Fruit fly (Drosophila melanogaster) whole organism, embryonic: ENCODE data around the gene CG7518.

ENCODE experiments used
- Abd-B ChIP-seq: fragments of 200-800 bp; sonication (Bioruptor generic); optimal IDR thresholded peaks from 2 replicates; lab custom pipeline; 2018; ENCODE audit warnings: missing biosample characterization, mild to moderate bottlenecking, missing genetic modification characterization, moderate library complexity
- B-H1 ChIP-seq: fragments of 200-800 bp; sonication (Bioruptor generic); IDR thresholded peaks from 3 replicates; pipeline ENCODE4 v1.3.6; 2022; ENCODE audit warnings: missing biosample characterization, missing genetic modification characterization
- BtbVII ChIP-seq: fragments of 200-800 bp; sonication (Bioruptor generic); optimal IDR thresholded peaks from 3 replicates; lab custom pipeline; 2017; ENCODE audit warnings: missing biosample characterization, mild to moderate bottlenecking, missing genetic modification characterization
- CG10565 ChIP-seq: fragments of 200-800 bp; sonication (Bioruptor generic); optimal IDR thresholded peaks from 3 replicates; lab custom pipeline; 2016; ENCODE audit warnings: missing biosample characterization, mild to moderate bottlenecking, missing genetic modification characterization
- CG11695 ChIP-seq: fragments of 200-800 bp; sonication (Bioruptor generic); IDR thresholded peaks from 3 replicates; pipeline ENCODE4 v1.3.6; 2022; ENCODE audit warnings: missing biosample characterization, missing genetic modification characterization
- CG13287 ChIP-seq: fragments of 200-800 bp; sonication (Bioruptor generic); IDR thresholded peaks from 2 replicates; pipeline ENCODE4 v1.3.6; 2022; ENCODE audit warnings: missing biosample characterization, missing genetic modification characterization; ENCODE audit not compliant: partially characterized antibody
- CG18011 ChIP-seq: fragments of 200-800 bp; sonication (Bioruptor generic); optimal IDR thresholded peaks from 2 replicates; lab custom pipeline; 2017; ENCODE audit warnings: missing biosample characterization, missing genetic modification characterization, mild to moderate bottlenecking, moderate library complexity, missing genotype
- CG33213 ChIP-seq: fragments of 200-800 bp; sonication (Bioruptor generic); optimal IDR thresholded peaks from 3 replicates; lab custom pipeline; 2016; ENCODE audit warnings: missing biosample characterization, missing genetic modification characterization
- CG3838 ChIP-seq: fragments of 200-800 bp; sonication (Bioruptor generic); optimal IDR thresholded peaks from 3 replicates; lab custom pipeline; 2016; ENCODE audit warnings: missing biosample characterization, missing genetic modification characterization
- CG43689 ChIP-seq: fragments of 200-800 bp; sonication (Bioruptor generic); IDR thresholded peaks from 2 replicates; pipeline ENCODE4 v1.3.6; 2022; ENCODE audit warnings: missing biosample characterization, missing genetic modification characterization
- CG7786 ChIP-seq: fragments of 200-800 bp; sonication (Bioruptor generic); optimal IDR thresholded peaks from 2 replicates; lab custom pipeline; 2016; ENCODE audit warnings: missing biosample characterization, missing genetic modification characterization
- CG7987 ChIP-seq: fragments of 200-800 bp; sonication (Bioruptor generic); optimal IDR thresholded peaks from 2 replicates; lab custom pipeline; 2018; ENCODE audit warnings: missing biosample characterization, mild to moderate bottlenecking, missing genetic modification characterization, moderate library complexity
- CG9437 ChIP-seq: fragments of 200-800 bp; sonication (Bioruptor generic); optimal IDR thresholded peaks from 2 replicates; lab custom pipeline; 2018; ENCODE audit warnings: missing biosample characterization, mild to moderate bottlenecking, missing genetic modification characterization
- Chrac-16 ChIP-seq: fragments of 200-800 bp; sonication (Bioruptor generic); optimal IDR thresholded peaks from 3 replicates; lab custom pipeline; 2016; ENCODE audit warnings: missing biosample characterization, missing genetic modification characterization
- D19A ChIP-seq: fragments of 200-800 bp; optimal IDR thresholded peaks from 3 replicates; lab custom pipeline; 2019; ENCODE audit warnings: missing biosample characterization, mild to moderate bottlenecking, missing genetic modification characterization, moderate library complexity
- Gug ChIP-seq: fragments of 200-800 bp; sonication (Bioruptor generic); IDR thresholded peaks from 4 replicates; pipeline ENCODE4 v1.3.6; 2022; ENCODE audit warnings: missing biosample characterization, missing genetic modification characterization
- HmgD ChIP-seq: fragments of 200-800 bp; sonication (Bioruptor generic); optimal IDR thresholded peaks from 3 replicates; lab custom pipeline; 2016; ENCODE audit warnings: missing biosample characterization, missing genetic modification characterization
- Hr3 ChIP-seq: fragments of 200-800 bp; sonication (Bioruptor generic); optimal IDR thresholded peaks from 3 replicates; lab custom pipeline; 2016; ENCODE audit warnings: missing biosample characterization, missing genetic modification characterization
- Hr51 ChIP-seq, 2 experiments: fragments of 200-800 bp; sonication (Bioruptor generic); optimal IDR thresholded peaks; 2 replicates in 1 of 2; 3 replicates in 1 of 2; lab custom pipeline; 2016 to 2018; ENCODE audit warnings: missing biosample characterization in 2 of 2, missing genetic modification characterization in 2 of 2, mild to moderate bottlenecking in 1 of 2, moderate library complexity in 1 of 2
- Hsf ChIP-seq: fragments of 200-800 bp; sonication (Bioruptor generic); optimal IDR thresholded peaks from 3 replicates; lab custom pipeline; 2016; ENCODE audit warnings: missing biosample characterization, missing genetic modification characterization
- NFAT ChIP-seq: fragments of 200-800 bp; sonication (Bioruptor generic); IDR thresholded peaks from 2 replicates; pipeline ENCODE4 v1.3.6; 2022; ENCODE audit warnings: missing biosample characterization, missing genetic modification characterization
- Nf-YA ChIP-seq: fragments of 200-800 bp; sonication (Bioruptor generic); IDR thresholded peaks from 2 replicates; pipeline ENCODE4 v1.3.6; 2022; ENCODE audit warnings: missing biosample characterization, missing genetic modification characterization
- Pdp1 ChIP-seq, 2 experiments: fragments of 200-800 bp; sonication (Bioruptor generic); optimal IDR thresholded peaks; 3 replicates each; lab custom pipeline; 2016; ENCODE audit warnings: missing biosample characterization in 2 of 2, missing genetic modification characterization in 2 of 2, mild to moderate bottlenecking in 1 of 2, moderate library complexity in 1 of 2
- Rfx ChIP-seq: fragments of 200-800 bp; sonication (Bioruptor generic); IDR thresholded peaks from 2 replicates; pipeline ENCODE4 v1.3.6; 2022; ENCODE audit warnings: missing biosample characterization, missing genetic modification characterization
- Sox100B ChIP-seq: fragments of 200-800 bp; sonication (Bioruptor generic); optimal IDR thresholded peaks from 3 replicates; lab custom pipeline; 2018; ENCODE audit warnings: missing biosample characterization, mild to moderate bottlenecking, missing genetic modification characterization
- Xrp1 ChIP-seq: fragments of 200-800 bp; sonication (Bioruptor generic); IDR thresholded peaks from 2 replicates; pipeline ENCODE4 v1.3.6; 2022; ENCODE audit warnings: missing biosample characterization, missing genetic modification characterization
- aop ChIP-seq: fragments of 200-800 bp; sonication (Bioruptor generic); IDR thresholded peaks from 2 replicates; pipeline ENCODE4 v1.3.6; 2022; ENCODE audit warnings: missing biosample characterization, missing genetic modification characterization
- ara ChIP-seq: fragments of 200-800 bp; sonication (Bioruptor generic); IDR thresholded peaks from 2 replicates; pipeline ENCODE4 v1.3.6; 2022; ENCODE audit warnings: missing biosample characterization, missing genetic modification characterization
- bowl ChIP-seq: fragments of 200-800 bp; sonication (Bioruptor generic); IDR thresholded peaks from 2 replicates; pipeline ENCODE4 v1.3.6; 2022; ENCODE audit warnings: missing biosample characterization, missing genetic modification characterization
- bsh ChIP-seq, 2 experiments: fragments of 200-800 bp; sonication (Bioruptor generic); optimal IDR thresholded peaks; 2 replicates each; lab custom pipeline; 2017 to 2018; ENCODE audit warnings: mild to moderate bottlenecking in 2 of 2, missing biosample characterization in 2 of 2, missing genetic modification characterization in 2 of 2, moderate library complexity in 1 of 2
- crc ChIP-seq: fragments of 200-800 bp; sonication (Bioruptor generic); optimal IDR thresholded peaks from 2 replicates; lab custom pipeline; 2016; ENCODE audit warnings: missing biosample characterization, missing genetic modification characterization
- crol ChIP-seq: fragments of 200-800 bp; sonication (Bioruptor generic); IDR thresholded peaks from 2 replicates; pipeline ENCODE4 v1.3.6; 2022; ENCODE audit warnings: missing biosample characterization, missing genetic modification characterization
- crp ChIP-seq, 2 experiments: fragments of 200-800 bp; sonication (Bioruptor generic); optimal IDR thresholded peaks; 2 replicates in 1 of 2; 3 replicates in 1 of 2; lab custom pipeline; 2017; ENCODE audit warnings: missing biosample characterization in 2 of 2, missing genetic modification characterization in 2 of 2, mild to moderate bottlenecking in 1 of 2, moderate library complexity in 1 of 2
- dysf ChIP-seq: fragments of 200-800 bp; sonication (Bioruptor generic); IDR thresholded peaks from 3 replicates; pipeline ENCODE4 v1.3.6; 2022; ENCODE audit warnings: missing biosample characterization, missing genetic modification characterization
- ewg ChIP-seq: fragments of 200-800 bp; sonication (Bioruptor generic); optimal IDR thresholded peaks from 3 replicates; lab custom pipeline; 2017; ENCODE audit warnings: mild to moderate bottlenecking, missing biosample characterization, missing genetic modification reagents, missing genetic modification characterization
- gsb ChIP-seq: fragments of 200-800 bp; sonication (Bioruptor generic); IDR thresholded peaks from 2 replicates; pipeline ENCODE4 v1.3.6; 2022; ENCODE audit warnings: missing biosample characterization, missing genetic modification characterization
- ind ChIP-seq: fragments of 200-800 bp; sonication (Bioruptor generic); optimal IDR thresholded peaks from 3 replicates; lab custom pipeline; 2016; ENCODE audit warnings: missing biosample characterization, missing genetic modification characterization
- lilli ChIP-seq: fragments of 200-800 bp; sonication (Bioruptor generic); optimal IDR thresholded peaks from 3 replicates; lab custom pipeline; 2016; ENCODE audit warnings: missing biosample characterization, missing genetic modification characterization
- lola ChIP-seq, 3 experiments: fragments of >200 bp in 2 of 3; fragments of 200-800 bp in 1 of 3; sonication (Bioruptor generic) in 1 of 3; optimal IDR thresholded peaks; 2 replicates each; lab custom pipeline; 2017 to 2019; ENCODE audit warnings: missing biosample characterization in 3 of 3, missing genetic modification characterization in 3 of 3, mild to moderate bottlenecking in 1 of 3, moderate library complexity in 1 of 3
- lov ChIP-seq, 2 experiments: fragments of 200-800 bp in 1 of 2; fragments of >200 bp in 1 of 2; sonication (Bioruptor generic) in 1 of 2; IDR thresholded peaks in 1 of 2; optimal IDR thresholded peaks in 1 of 2; 2 replicates in 1 of 2; 3 replicates in 1 of 2; pipeline versions ENCODE4 v1.3.6 to Lab custom; 2017 to 2022; ENCODE audit warnings: missing biosample characterization in 1 of 2, missing genetic modification characterization in 1 of 2
- mam ChIP-seq: fragments of 200-800 bp; sonication (Bioruptor generic); optimal IDR thresholded peaks from 3 replicates; lab custom pipeline; 2016; ENCODE audit warnings: missing biosample characterization, missing genetic modification characterization
- nerfin-2 ChIP-seq: fragments of 200-800 bp; sonication (Bioruptor generic); IDR thresholded peaks from 2 replicates; pipeline ENCODE4 v1.3.6; 2022; ENCODE audit warnings: missing biosample characterization, missing genetic modification characterization; ENCODE audit not compliant: partially characterized antibody
- oc ChIP-seq: fragments of 200-800 bp; sonication (Bioruptor generic); optimal IDR thresholded peaks from 2 replicates; lab custom pipeline; 2018; ENCODE audit warnings: missing biosample characterization, mild to moderate bottlenecking, missing genetic modification characterization, moderate library complexity
- pros ChIP-seq: fragments of 200-800 bp; sonication (Bioruptor generic); optimal IDR thresholded peaks from 3 replicates; lab custom pipeline; 2019; ENCODE audit warnings: missing biosample characterization, mild to moderate bottlenecking, missing genetic modification characterization, moderate library complexity
- pum ChIP-seq: fragments of 200-800 bp; sonication (Bioruptor generic); optimal IDR thresholded peaks from 2 replicates; lab custom pipeline; 2016; ENCODE audit warnings: missing biosample characterization, missing genetic modification characterization
- tll ChIP-seq, 2 experiments: fragments of 200-800 bp in 1 of 2; fragments of >200 bp in 1 of 2; sonication (Bioruptor generic) in 1 of 2; optimal IDR thresholded peaks; 2 replicates each; lab custom pipeline; 2017 to 2019; ENCODE audit warnings: missing biosample characterization in 2 of 2, missing genetic modification characterization in 2 of 2, mild to moderate bottlenecking in 1 of 2, moderate library complexity in 1 of 2
- ttk ChIP-seq: fragments of 200-800 bp; sonication (Bioruptor generic); IDR thresholded peaks from 2 replicates; pipeline ENCODE4 v2.1.2; 2022; ENCODE audit warnings: missing biosample characterization, missing genetic modification characterization
- zf30C ChIP-seq: fragments of 200-800 bp; sonication (Bioruptor generic); optimal IDR thresholded peaks from 3 replicates; lab custom pipeline; 2018; ENCODE audit warnings: missing biosample characterization, mild to moderate bottlenecking, missing genetic modification characterization

Gene CG7518

DNA sequence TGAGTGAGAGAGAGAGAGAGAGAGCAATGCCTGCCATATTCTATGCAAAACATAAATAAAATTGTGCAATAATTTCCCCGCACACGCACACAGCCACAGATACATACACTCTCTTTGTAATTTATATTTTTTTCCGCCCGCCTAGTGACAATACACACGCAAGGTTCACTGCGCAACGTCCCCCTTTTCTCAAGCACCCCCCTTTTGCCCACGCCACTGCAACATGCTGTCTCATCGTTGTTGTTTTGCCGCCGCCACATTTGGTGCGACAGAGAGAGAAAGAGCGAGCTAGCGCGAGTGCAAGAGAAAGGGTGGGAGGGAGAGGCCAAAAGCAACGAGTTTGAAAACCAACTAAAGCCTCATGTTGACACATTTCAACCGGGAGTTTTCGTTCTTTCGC lies 14.5 kb downstream of the CG7518 start (continued):
- no peak for TF ChIP-seq CG13287 (GFP tag; lab: Robert Waterston, UW)
- TF ChIP-seq D19A (tag; lab: Kevin White, UChicago), result peak; percentile 53
- peak; percentile 54; the same call in 2 of the 3 replicates for TF ChIP-seq B-H1 (GFP tag; lab: Robert Waterston, UW)
- TF ChIP-seq ttk, result peak; percentile 61; the same call in 1 of the 2 replicates
- peak; percentile 75 for TF ChIP-seq Rfx (GFP tag; lab: Robert Waterston, UW)
- peak; percentile 81 for TF ChIP-seq lilli (GFP tag; lab: Kevin White, UChicago)
- TF ChIP-seq Sox100B (GFP tag; lab: Kevin White, UChicago), result no peak
- peak; percentile 58 for TF ChIP-seq oc (tag; lab: Kevin White, UChicago)
- TF ChIP-seq CG43689 (GFP tag; lab: Robert Waterston, UW), result peak; percentile 50; the same call in 1 of the 2 replicates
- TF ChIP-seq Xrp1, result peak; percentile 65
- no peak for TF ChIP-seq lov (optimal IDR thresholded peaks at IDR 0.05; lab: Kevin White, UChicago)
- 0 out of 3 replicates have a peak, but pooled peaks have one; percentile 57 for TF ChIP-seq lov (GFP tag; IDR thresholded peaks at IDR 0.05; lab: Robert Waterston, UW)
- peak; percentile 52 to 69 for TF ChIP-seq Hr51 (GFP tag; optimal IDR thresholded peaks at IDR 0.05; lab: Kevin White, UChicago)
- TF ChIP-seq dysf (GFP tag; lab: Robert Waterston, UW), result peak; percentile 77
- peak; percentile 88 for TF ChIP-seq ewg (GFP tag; lab: Kevin White, UChicago)
- TF ChIP-seq nerfin-2 (GFP tag; lab: Robert Waterston, UW), result no peak
- TF ChIP-seq mam (GFP tag; lab: Kevin White, UChicago), result peak; percentile 64
- TF ChIP-seq CG33213 (GFP tag; lab: Kevin White, UChicago), result peak; percentile 37
- TF ChIP-seq BtbVII (GFP tag; lab: Kevin White, UChicago), result peak; percentile 44
- TF ChIP-seq Abd-B (GFP tag; lab: Kevin White, UChicago), result peak; percentile 53
- TF ChIP-seq bsh (GFP tag; optimal IDR thresholded peaks at IDR 0.05; lab: Kevin White, UChicago), result peak in 1 of 2 experiments; percentile 45
- TF ChIP-seq Nf-YA (GFP tag; lab: Robert Waterston, UW), result 0 out of 2 replicates have a peak, but pooled peaks have one; percentile 27
- no peak for TF ChIP-seq CG10565 (GFP tag; lab: Kevin White, UChicago)
- peak; percentile 44 for TF ChIP-seq Hsf (GFP tag; lab: Kevin White, UChicago)
- peak; percentile 65 for TF ChIP-seq gsb (GFP tag; lab: Robert Waterston, UW)
- no peak for TF ChIP-seq crp (GFP tag; optimal IDR thresholded peaks at IDR 0.05; lab: Kevin White, UChicago)
- TF ChIP-seq Chrac-16 (GFP tag; lab: Kevin White, UChicago), result peak; percentile 53
- TF ChIP-seq HmgD (GFP tag; lab: Kevin White, UChicago), result peak; percentile 36
- TF ChIP-seq Hr3, result peak; percentile 46
- peak; percentile 60 for TF ChIP-seq ind (GFP tag; lab: Kevin White, UChicago)
- TF ChIP-seq lola (GFP tag; optimal IDR thresholded peaks at IDR 0.05; lab: Kevin White, UChicago), result peak in 1 of 3 experiments; percentile 3
- peak; percentile 62; the same call in 1 of the 2 replicates for TF ChIP-seq ara
- TF ChIP-seq bowl (GFP tag; lab: Robert Waterston, UW), result peak; percentile 51; the same call in 1 of the 2 replicates
- peak; percentile 40 for TF ChIP-seq pum (GFP tag; lab: Kevin White, UChicago)
- TF ChIP-seq CG18011, result no peak
- TF ChIP-seq CG9437 (GFP tag; lab: Kevin White, UChicago), result peak; percentile 5
- TF ChIP-seq crol (GFP tag; lab: Robert Waterston, UW), result peak; percentile 96
- peak; percentile 29 for TF ChIP-seq pros
- peak; percentile 58 for TF ChIP-seq NFAT
- TF ChIP-seq tll (GFP tag; optimal IDR thresholded peaks at IDR 0.05; lab: Kevin White, UChicago), result peak in 1 of 2 experiments; percentile 55
- TF ChIP-seq CG7987, result peak; percentile 64
- TF ChIP-seq aop (GFP tag; lab: Robert Waterston, UW), result 0 out of 2 replicates have a peak, but pooled peaks have one; percentile 48
- peak; percentile 54 for TF ChIP-seq crc
- TF ChIP-seq Gug (GFP tag; lab: Robert Waterston, UW), result peak; percentile 65; the same call in 3 of the 4 replicates
- TF ChIP-seq CG7786 (GFP tag; lab: Kevin White, UChicago), result peak; percentile 65
- no peak for TF ChIP-seq zf30C (GFP tag; lab: Kevin White, UChicago)
- peak; percentile 54 for TF ChIP-seq CG3838 (GFP tag; lab: Kevin White, UChicago)
- peak; percentile 51 to 79 for TF ChIP-seq Pdp1 (GFP tag; optimal IDR thresholded peaks at IDR 0.05; lab: Kevin White, UChicago)
- 0 out of 3 replicates have a peak, but pooled peaks have one; percentile 34 for TF ChIP-seq CG11695 (GFP tag; lab: Robert Waterston, UW)
